Fruit fly (Drosophila melanogaster) whole organism, prepupa: Measurements from ENCODE around the gene CG9706.

Source experiments
- CG10631 ChIP-seq: fragments of 200-800 bp; sonication (Bioruptor generic); optimal IDR thresholded peaks from 2 replicates; lab custom pipeline; 2016; ENCODE audit warnings: missing biosample characterization, missing genetic modification characterization
- Smox ChIP-seq: fragments of 200-800 bp; sonication (Bioruptor generic); optimal IDR thresholded peaks from 3 replicates; lab custom pipeline; 2016; ENCODE audit warnings: missing biosample characterization, missing genetic modification characterization

DNA sequence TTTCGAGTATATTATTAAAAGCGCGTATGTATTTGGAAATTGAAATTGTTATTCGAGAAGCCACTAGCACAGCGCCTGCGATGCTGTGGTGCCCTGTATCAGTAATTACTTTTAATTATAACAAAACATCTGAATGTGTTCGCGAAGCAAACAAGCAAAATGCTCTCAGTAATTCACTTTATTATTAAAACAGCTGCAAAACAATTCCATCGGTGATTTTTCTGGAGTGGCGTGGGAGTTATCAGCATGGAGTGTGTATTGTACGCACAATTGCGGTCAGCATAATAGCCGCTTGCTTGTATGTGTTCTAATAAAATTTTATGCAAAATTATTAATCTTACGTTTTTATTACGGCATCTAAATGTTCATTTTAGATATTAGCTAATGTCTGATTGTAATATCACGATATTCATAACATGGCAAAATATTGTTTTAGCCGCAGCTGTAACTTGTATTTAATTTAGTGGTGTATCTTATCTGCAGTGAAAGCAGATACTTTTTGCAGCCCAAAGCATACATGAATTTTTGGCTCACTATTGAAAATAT lies 519 bp upstream of the CG9706 start:
- TF ChIP-seq CG10631 (GFP tag; lab: Kevin White, UChicago) (peak; percentile 74), Smox (GFP tag; lab: Kevin White, UChicago) (no peak)
